Worm (Caenorhabditis elegans) whole organism, midembryonic: ENCODE data around the gene F17C8.9.
"Not testable (repeated sequence)": the region's sequence is repeated elsewhere in the genome, so short reads cannot be mapped to it uniquely, and the experiment has no call there.

ENCODE experiments used
- T22C8.4 ChIP-seq: fragments of 200-800 bp; sonication (Bioruptor generic); IDR thresholded peaks from 2 replicates; pipeline ENCODE4 v1.3.6; 2022; ENCODE audit warnings: missing genetic modification characterization, missing compliant biosample characterization
- cog-1 ChIP-seq: sonication (generic microtip); optimal IDR thresholded peaks from 2 replicates; lab custom pipeline; 2016; ENCODE audit warnings: missing genetic modification characterization, missing compliant biosample characterization
- flt-1 ChIP-seq: fragments of 200-800 bp; sonication (Bioruptor generic); IDR thresholded peaks from 2 replicates; pipeline ENCODE4 v1.3.6; 2022; ENCODE audit warnings: missing genetic modification characterization, missing compliant biosample characterization
- klf-2 ChIP-seq: fragments of 200-800 bp; sonication (Bioruptor generic); conservative IDR thresholded peaks from 2 replicates; pipeline ENCODE4 v1.3.6; 2022; ENCODE audit warnings: missing genetic modification reagents, missing genetic modification characterization, missing compliant biosample characterization
- med-1 ChIP-seq: sonication (generic microtip); optimal IDR thresholded peaks from 2 replicates; lab custom pipeline; 2017; ENCODE audit warnings: missing genetic modification characterization, mild to moderate bottlenecking, missing compliant biosample characterization, antibody characterized with exemption, missing genetic modification reagents; ENCODE audit not compliant: insufficient read depth
- ref-1 ChIP-seq: fragments of 200-800 bp; sonication (Bioruptor generic); conservative IDR thresholded peaks from 2 replicates; pipeline ENCODE4 v1.3.6; 2022; ENCODE audit warnings: missing genetic modification reagents, missing genetic modification characterization, missing compliant biosample characterization
- tab-1 ChIP-seq: fragments of 200-800 bp; sonication (Bioruptor generic); IDR thresholded peaks from 2 replicates; pipeline ENCODE4 v1.3.6; 2022; ENCODE audit warnings: missing genetic modification characterization, missing compliant biosample characterization
- ztf-23 ChIP-seq: fragments of 200-800 bp; sonication (Bioruptor generic); IDR thresholded peaks from 2 replicates; pipeline ENCODE4 v1.3.6; 2022; ENCODE audit warnings: missing genetic modification reagents, missing genetic modification characterization, missing compliant biosample characterization
- ztf-29 ChIP-seq: fragments of 200-800 bp; sonication (Bioruptor generic); IDR thresholded peaks from 2 replicates; pipeline ENCODE4 v1.3.6; 2022; ENCODE audit warnings: missing genetic modification reagents, missing genetic modification characterization, missing compliant biosample characterization

The F17C8.9 gene

ce11 chrIII:4762846-4763245 is 28.7 kb downstream of the F17C8.9 start:
- TF ChIP-seq ref-1 = no peak
- TF ChIP-seq flt-1 (GFP tag; lab: Robert Waterston, UW) = no peak
- no peak for TF ChIP-seq ztf-29
- no peak for TF ChIP-seq tab-1 (GFP tag; lab: Robert Waterston, UW)
- TF ChIP-seq klf-2 = no peak
- TF ChIP-seq cog-1 = no peak

ce11 chrIII:4763509-4763908 is 29.4 kb downstream of the F17C8.9 start, which contains the start of gene B0393.4:
TSS of gene B0393.4 (minus strand) at chrIII:4763609.
- TF ChIP-seq med-1 (GFP tag; lab: Kevin White, UChicago) (no peak), ref-1 (no peak), klf-2 (no peak), cog-1 (no peak), T22C8.4 (GFP tag; lab: Robert Waterston, UW) (no peak), flt-1 (GFP tag; lab: Robert Waterston, UW) (no peak), ztf-23 (GFP tag; lab: Robert Waterston, UW) (no peak), ztf-29 (no peak)

ce11 chrIII:4765474-4765873 is 31.3 kb downstream of the F17C8.9 start, which contains the start of gene B0393.5:
TSS of gene B0393.5 (plus strand) at chrIII:4765774.
- no peak for TF ChIP-seq flt-1 (GFP tag; lab: Robert Waterston, UW)
- TF ChIP-seq ztf-29 = no peak
- no peak for TF ChIP-seq T22C8.4 (GFP tag; lab: Robert Waterston, UW)
- TF ChIP-seq ztf-23 (GFP tag; lab: Robert Waterston, UW) = no peak
- TF ChIP-seq med-1 (GFP tag; lab: Kevin White, UChicago) = no peak
- TF ChIP-seq klf-2 = no peak
- no peak for TF ChIP-seq tab-1 (GFP tag; lab: Robert Waterston, UW)
- TF ChIP-seq ref-1 = no peak
- TF ChIP-seq cog-1 = no peak

ce11 chrIII:4766842-4767241 is 32.7 kb downstream of the F17C8.9 start:
- TF ChIP-seq ztf-29 (no peak), ztf-23 (GFP tag; lab: Robert Waterston, UW) (no peak), cog-1 (no peak), T22C8.4 (GFP tag; lab: Robert Waterston, UW) (no peak), tab-1 (GFP tag; lab: Robert Waterston, UW) (no peak), klf-2 (no peak), flt-1 (GFP tag; lab: Robert Waterston, UW) (no peak), med-1 (GFP tag; lab: Kevin White, UChicago) (no peak)

DNA sequence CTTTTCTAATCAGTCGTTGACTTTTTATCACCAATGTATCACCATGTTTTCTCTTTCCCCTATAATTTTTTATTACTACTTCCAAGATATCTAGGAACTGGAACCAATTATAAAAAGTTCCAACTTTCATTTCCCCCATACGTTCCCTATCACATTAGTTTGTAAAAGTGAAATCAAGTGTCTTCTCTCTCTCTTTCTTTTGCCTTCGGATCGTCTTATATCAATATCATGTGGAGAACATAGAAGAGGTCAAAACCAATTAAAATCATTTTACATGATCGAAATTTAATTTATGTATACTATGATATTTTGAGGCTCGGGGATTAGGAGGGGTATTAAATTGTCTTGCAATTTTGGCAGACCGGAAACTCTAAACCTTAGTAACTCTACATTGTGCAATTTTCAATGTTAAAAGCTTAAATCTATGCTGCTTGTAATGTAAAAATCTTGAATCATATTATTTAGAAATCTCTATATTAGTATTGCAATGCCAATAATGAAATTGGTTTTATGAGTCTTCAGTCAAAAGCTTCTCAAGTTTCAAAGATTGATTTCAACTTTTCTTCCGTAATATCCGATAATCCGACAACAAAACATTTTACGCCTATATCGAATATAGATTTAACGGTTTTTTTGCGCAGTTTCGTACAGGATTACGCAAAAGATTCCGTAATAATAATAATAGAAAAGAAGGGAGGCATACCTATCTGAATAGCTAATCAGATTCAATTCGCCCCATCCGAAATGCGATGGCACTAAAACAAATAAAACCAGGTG is 33.9 kb downstream of the F17C8.9 start:
- no peak for TF ChIP-seq flt-1 (GFP tag; lab: Robert Waterston, UW)

DNA sequence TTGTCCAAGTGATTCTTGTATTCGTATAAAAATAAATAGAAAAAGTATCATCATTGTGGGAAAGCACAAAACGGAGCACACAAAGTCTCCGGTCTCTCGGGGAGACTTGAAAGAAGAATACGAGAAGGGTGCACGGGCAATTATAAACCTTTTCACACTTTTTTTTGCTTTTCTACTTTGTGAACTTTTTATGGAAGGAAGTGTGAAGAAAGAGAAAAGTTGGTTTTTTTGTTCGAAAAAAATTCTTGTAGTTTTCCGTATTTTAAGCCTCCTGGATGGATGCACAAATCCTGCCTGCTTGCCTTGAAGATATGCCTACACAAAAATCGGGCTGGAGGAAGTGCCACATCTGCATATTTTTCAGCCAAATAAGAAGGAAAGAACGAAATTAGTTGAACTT is 43.8 kb downstream of the F17C8.9 start, which contains the start of gene B0393.7:
Gene B0393.7, minus strand, starts transcription at position 101 of the 400 bp plus-strand sequence.
- TF ChIP-seq klf-2 = no peak
- TF ChIP-seq cog-1 = no peak
- no peak for TF ChIP-seq ztf-29
- no peak for TF ChIP-seq T22C8.4 (GFP tag; lab: Robert Waterston, UW)
- TF ChIP-seq tab-1 (GFP tag; lab: Robert Waterston, UW) = no peak
- TF ChIP-seq ref-1 = no peak
- no peak for TF ChIP-seq flt-1 (GFP tag; lab: Robert Waterston, UW)

- TF ChIP-seq ztf-23 (GFP tag; lab: Robert Waterston, UW) (no peak), cog-1 (no peak), T22C8.4 (GFP tag; lab: Robert Waterston, UW) (no peak), flt-1 (GFP tag; lab: Robert Waterston, UW) (no peak), klf-2 (no peak)
These were observed 45.7 kb downstream of the F17C8.9 start, which contains the start of gene B0393.9 for ce11 chrIII:4779855-4780254. TSS of gene B0393.9 (minus strand) at chrIII:4780157.

- TF ChIP-seq ztf-23 (GFP tag; lab: Robert Waterston, UW); T22C8.4 (GFP tag; lab: Robert Waterston, UW); ref-1: not testable (repeated sequence)
These were observed 47.9 kb downstream of the F17C8.9 start, which contains the start of the genes gex-5 and C38D4.10 for ce11 chrIII:4781937-4782576. TSS of gene gex-5 (minus strand) at chrIII:4781987. TSS of gene C38D4.10 (plus strand) at chrIII:4782526.

DNA sequence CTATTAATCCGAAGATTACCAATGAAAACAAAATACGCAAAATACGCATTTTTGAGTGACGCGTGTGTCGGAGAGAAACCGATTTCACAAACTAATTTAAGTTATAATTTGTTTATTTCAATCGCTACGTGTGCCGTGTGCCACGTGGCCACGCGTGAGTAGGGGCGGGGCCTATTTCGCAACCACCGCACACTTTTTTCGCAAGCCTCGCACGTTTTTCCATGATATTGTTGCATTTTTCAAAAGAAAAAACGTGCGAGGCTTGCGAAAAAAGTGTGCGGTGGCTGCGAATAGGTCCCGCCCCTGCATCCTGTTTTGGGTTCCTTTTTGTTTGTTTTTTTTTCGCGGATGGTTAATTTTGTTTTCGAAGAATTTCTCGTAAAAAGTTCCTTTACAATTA is 51.0 kb downstream of the F17C8.9 start, which contains the start of gene enu-3.2:
Gene enu-3.2, minus strand, starts transcription at position 105 of the 400 bp plus-strand sequence.
- not testable (repeated sequence) for TF ChIP-seq T22C8.4 (GFP tag; lab: Robert Waterston, UW); klf-2; med-1 (GFP tag; lab: Kevin White, UChicago)
